Fruit fly (Drosophila melanogaster): ENCODE results near the gene CG31778.

CG31778 gene

DNA sequence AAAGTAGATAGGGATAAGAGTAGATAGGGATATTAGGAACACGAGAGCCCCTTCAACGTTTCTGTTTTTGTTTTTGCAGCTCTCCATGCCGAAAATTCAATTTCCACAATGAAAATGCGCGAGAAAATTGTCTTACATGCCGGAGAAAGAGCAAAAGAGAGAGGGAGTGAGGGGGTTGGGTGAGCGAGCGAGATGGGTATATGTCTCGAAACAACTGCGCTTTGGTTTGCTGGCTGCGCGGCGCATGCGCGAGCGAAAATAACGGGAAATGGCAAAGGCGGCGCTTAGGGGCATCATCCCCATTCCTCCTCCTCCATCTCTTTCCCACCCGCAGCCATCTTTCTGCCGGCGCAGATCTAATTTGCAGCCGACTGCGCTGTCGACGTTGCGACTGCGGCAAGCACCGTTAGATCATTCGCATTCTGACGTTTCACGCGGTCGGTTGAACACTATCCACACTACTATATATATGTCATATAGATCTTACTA, 42.9 kb downstream of the CG31778 start, which contains the start of gene Drgx:
Gene Drgx, plus strand, starts transcription at position 439 of the 489 bp plus-strand sequence.
- TF ChIP-seq ttk (optimal IDR thresholded peaks at IDR 0.05) (no peak), h (optimal IDR thresholded peaks at IDR 0.05) (no peak), insv (optimal IDR thresholded peaks at IDR 0.05) (no peak), Myc (optimal IDR thresholded peaks at IDR 0.05) (no peak), psq (optimal IDR thresholded peaks at IDR 0.05) (no peak), Sin3A (optimal IDR thresholded peaks at IDR 0.05) (no peak)

DNA sequence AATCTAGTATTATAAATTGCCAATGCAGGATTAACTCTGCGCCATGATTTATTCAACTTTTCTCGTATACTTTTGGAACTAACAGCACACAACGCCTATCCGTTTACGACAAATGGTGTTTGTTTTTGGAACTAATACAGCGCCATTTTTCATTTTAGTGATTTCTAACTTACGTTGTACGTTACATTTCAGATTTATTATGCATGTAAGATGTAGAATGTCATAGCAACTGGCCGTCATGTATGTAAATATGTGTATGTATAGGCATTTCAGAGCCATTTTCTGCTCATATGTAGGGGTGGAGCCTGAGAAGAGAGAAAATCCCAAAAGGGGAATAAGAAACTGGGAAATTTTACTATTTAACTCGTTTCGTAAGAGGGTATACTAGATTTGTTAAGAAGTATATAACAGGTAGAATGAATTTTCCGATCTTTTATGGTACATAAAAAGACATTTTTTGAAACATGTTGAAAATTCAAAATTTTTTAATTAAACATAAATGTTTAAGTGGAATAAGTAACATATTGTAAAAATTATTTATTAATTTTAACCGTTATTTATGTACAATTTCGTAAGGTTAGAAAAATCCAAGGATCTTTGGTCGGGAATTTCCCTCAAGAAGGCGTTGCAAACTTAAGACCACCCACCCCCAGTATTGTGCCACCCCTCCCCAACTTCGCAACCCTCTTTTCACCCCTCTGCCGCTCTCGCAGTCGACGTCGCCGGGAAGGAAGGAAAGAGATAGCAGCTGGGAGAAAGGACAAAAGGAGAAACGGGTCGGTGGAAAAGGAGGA, 47.7 kb downstream of the CG31778 start:
- TF ChIP-seq Sin3A (optimal IDR thresholded peaks at IDR 0.05) (no peak), psq (optimal IDR thresholded peaks at IDR 0.05) (no peak), h (optimal IDR thresholded peaks at IDR 0.05) (no peak), Myc (optimal IDR thresholded peaks at IDR 0.05) (no peak), ttk (optimal IDR thresholded peaks at IDR 0.05) (no peak), insv (optimal IDR thresholded peaks at IDR 0.05) (no peak)

DNA sequence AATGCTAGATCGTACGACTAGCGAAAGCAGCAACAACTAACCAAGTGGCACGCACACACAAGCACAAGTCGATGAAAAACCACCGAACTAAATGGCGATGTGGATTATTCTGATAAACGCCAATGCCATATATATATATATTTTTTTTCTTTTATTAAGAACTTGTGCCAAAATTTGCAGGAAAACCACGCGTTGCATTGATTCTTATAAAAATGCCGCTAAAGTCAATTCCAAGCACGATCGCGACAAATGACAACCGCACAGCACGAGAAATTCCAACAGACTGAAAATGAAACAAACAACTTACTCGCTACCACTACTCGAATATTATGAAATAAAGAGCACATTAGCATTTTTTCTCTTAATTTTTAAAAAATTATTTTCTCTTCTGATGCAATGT, 48.6 kb downstream of the CG31778 start, which contains the start of gene for:
Gene for, minus strand, starts transcription at position 287 of the 400 bp plus-strand sequence.
- no peak for TF ChIP-seq h (optimal IDR thresholded peaks at IDR 0.05)
- TF ChIP-seq Sin3A (optimal IDR thresholded peaks at IDR 0.05): no peak
- no peak for TF ChIP-seq Myc (optimal IDR thresholded peaks at IDR 0.05)
- TF ChIP-seq insv (optimal IDR thresholded peaks at IDR 0.05): no peak
- TF ChIP-seq ttk (optimal IDR thresholded peaks at IDR 0.05): no peak
- no peak for TF ChIP-seq psq (optimal IDR thresholded peaks at IDR 0.05)

dm6 chr2L:3655698-3656105, 49.6 kb downstream of the CG31778 start:
- TF ChIP-seq h (optimal IDR thresholded peaks at IDR 0.05) (no peak), psq (optimal IDR thresholded peaks at IDR 0.05) (no peak), ttk (optimal IDR thresholded peaks at IDR 0.05) (no peak), Myc (optimal IDR thresholded peaks at IDR 0.05) (no peak), insv (optimal IDR thresholded peaks at IDR 0.05) (no peak), Sin3A (optimal IDR thresholded peaks at IDR 0.05) (no peak)

DNA sequence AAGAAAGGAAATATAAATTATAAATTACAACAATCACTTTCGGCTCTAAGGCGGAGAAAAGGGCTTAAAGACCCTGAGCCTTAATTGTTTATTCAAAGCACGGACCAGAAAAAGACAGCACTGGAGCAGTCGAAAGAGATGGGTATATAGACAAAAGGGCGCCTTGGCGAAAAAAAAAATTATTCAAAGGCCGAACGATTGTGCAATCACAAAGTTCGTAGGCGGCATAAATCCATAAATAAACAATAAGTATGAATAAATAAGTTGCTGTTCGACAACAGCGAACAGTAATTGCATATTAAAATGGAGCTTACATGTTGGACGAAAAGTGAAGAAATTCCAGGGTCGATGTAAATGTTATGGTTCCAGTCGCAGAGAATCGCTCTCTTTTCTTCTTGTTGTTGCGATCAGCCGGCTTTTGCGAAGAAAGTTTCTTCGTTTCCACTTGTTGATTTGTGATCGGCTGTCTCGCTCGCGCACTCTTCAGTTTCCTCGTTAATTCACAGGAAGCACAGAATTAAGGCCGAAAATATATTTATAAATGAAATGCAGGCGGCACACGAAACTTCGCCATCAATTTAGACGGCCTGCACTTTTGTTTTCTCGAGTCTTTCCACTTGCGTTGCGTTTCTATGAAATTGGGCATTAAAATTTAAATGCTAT, 50.2 kb downstream of the CG31778 start:
- no peak for TF ChIP-seq Myc (optimal IDR thresholded peaks at IDR 0.05)
- TF ChIP-seq psq (optimal IDR thresholded peaks at IDR 0.05): no peak
- no peak for TF ChIP-seq h (optimal IDR thresholded peaks at IDR 0.05)
- no peak for TF ChIP-seq insv (optimal IDR thresholded peaks at IDR 0.05)
- TF ChIP-seq Sin3A (optimal IDR thresholded peaks at IDR 0.05): no peak
- TF ChIP-seq ttk (optimal IDR thresholded peaks at IDR 0.05): no peak
